Fruit fly (Drosophila melanogaster): Measurements from ENCODE around the gene CG14818.

CG14818 gene

DNA sequence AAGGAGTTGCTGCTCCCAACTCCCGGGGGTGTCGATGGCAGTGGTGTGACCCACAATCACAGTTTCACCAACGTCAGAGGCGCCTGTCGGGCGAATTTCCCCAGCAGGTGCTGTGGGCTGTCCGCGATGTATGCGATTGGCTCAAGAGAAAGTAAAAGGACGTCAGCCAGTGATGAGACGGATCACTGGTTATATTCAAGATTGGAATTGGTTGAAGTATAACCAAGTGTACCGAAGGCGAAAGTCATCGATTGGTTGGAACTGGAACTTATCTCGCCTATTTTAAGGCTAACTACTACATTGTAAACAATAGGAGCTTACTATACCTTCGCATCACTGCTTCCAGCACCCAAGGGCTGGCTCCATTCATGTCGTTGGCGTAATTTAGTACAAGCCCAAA lies 23.5 kb upstream of the CG14818 start, which contains the start of gene CG32801:
Gene CG32801, minus strand, starts transcription at position 101 of the 400 bp plus-strand sequence.
- TF ChIP-seq dl (GFP tag; optimal IDR thresholded peaks at IDR 0.05; ENCODE audit: insufficient read depth in 1 of 2, partially characterized antibody in 2 of 2) (no peak), sage (GFP tag; optimal IDR thresholded peaks at IDR 0.05) (no peak), woc (GFP tag; optimal IDR thresholded peaks at IDR 0.05) (no peak), fru (GFP tag; optimal IDR thresholded peaks at IDR 0.05) (no peak), pan (optimal IDR thresholded peaks at IDR 0.05) (no peak), Abd-B (GFP tag; optimal IDR thresholded peaks at IDR 0.05) (no peak), Myc (optimal IDR thresholded peaks at IDR 0.05) (no peak), CG9705 (GFP tag; optimal IDR thresholded peaks at IDR 0.05) (no peak), CG32264 (GFP tag; optimal IDR thresholded peaks at IDR 0.05) (no peak), sv (GFP tag; optimal IDR thresholded peaks at IDR 0.05) (no peak), lola (GFP tag; optimal IDR thresholded peaks at IDR 0.05) (no peak), Vsx2 (GFP tag; optimal IDR thresholded peaks at IDR 0.05; ENCODE audit: partially characterized antibody) (no peak), ey (GFP tag; optimal IDR thresholded peaks at IDR 0.05) (no peak), jim (GFP tag; optimal IDR thresholded peaks at IDR 0.05) (no peak), brk (GFP tag; optimal IDR thresholded peaks at IDR 0.05) (no peak)

DNA sequence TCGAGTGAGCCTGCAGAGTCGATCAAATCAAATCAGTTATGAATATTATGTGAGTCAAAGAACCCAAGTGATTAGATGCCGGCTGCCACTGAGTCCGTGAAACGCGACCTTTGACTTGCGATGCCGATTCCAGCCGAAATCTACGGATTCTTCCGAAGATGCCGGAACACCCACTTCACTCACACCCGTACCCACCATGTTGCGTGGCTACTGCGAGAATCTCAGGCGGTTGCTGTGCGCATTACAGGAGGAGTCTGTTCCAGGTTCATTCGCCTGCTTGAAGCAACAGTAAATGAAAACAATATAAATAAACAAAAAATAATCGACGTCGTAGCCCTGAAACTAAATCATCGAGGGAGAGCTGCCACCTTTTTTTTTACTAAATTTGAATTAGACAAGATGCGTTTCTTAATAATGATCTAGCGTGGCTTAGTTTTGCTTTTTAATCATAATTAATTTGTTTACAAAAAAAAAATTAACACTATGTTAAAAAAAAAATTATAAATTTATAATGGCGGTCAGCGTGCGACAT lies 22.1 kb upstream of the CG14818 start, which contains the start of gene Ldaf1:
Gene Ldaf1, minus strand, starts transcription at position 307 of the 532 bp plus-strand sequence.
- TF ChIP-seq Rel (GFP tag; optimal IDR thresholded peaks at IDR 0.05) (no peak), Rel (tag; optimal IDR thresholded peaks at IDR 0.05) (peak; percentile 24), Sp1 (GFP tag; optimal IDR thresholded peaks at IDR 0.05) (peak; percentile 20), pan (optimal IDR thresholded peaks at IDR 0.05) (no peak)

DNA sequence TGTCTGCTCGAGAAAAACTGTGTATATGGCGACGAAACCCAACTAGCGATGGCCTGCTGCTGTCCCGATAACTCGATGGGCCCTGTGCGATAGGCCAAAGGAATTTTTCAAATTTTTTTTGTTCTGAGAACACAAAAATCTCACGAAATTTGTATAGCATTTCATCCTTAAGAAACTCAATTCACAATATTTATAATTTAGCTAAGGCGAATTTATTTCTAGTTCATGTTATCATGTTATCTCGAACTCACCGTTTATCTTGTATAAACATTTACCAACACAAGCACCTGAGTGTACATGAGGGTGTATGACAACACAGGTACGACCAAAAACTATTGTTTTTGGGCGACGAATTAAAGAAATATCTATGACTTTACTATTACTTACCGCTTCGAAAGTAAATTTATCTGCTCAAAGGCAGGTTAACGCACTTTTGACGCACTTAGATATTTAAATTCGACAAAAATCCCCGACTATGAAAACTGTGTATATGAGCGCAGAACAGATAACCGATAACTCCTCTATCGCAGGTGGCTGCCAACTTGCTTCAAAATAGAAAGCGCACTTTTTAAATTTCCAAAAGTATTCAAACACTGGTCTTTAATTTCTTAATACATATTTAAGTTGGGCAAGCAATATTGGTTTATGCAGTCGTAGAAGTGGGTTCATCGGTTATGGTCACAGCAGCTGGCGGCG lies 20.7 kb upstream of the CG14818 start, which contains the start of gene arm:
Gene arm, minus strand, starts transcription at position 524 of the 696 bp plus-strand sequence.
- no peak for TF ChIP-seq sage (GFP tag; optimal IDR thresholded peaks at IDR 0.05)
- no peak for TF ChIP-seq Dfd (GFP tag; optimal IDR thresholded peaks at IDR 0.05)
- no peak for TF ChIP-seq CG9705 (GFP tag; optimal IDR thresholded peaks at IDR 0.05)
- peak in 1 of 2 experiments; percentile 19 for TF ChIP-seq foxo (GFP tag; optimal IDR thresholded peaks at IDR 0.05)
- no peak for TF ChIP-seq Myc (optimal IDR thresholded peaks at IDR 0.05)
- no peak for TF ChIP-seq fru (GFP tag; optimal IDR thresholded peaks at IDR 0.05)
- no peak for TF ChIP-seq Abd-B (GFP tag; optimal IDR thresholded peaks at IDR 0.05)
- TF ChIP-seq Vsx2 (GFP tag; optimal IDR thresholded peaks at IDR 0.05; ENCODE audit: partially characterized antibody) = no peak
- peak; percentile 47 for TF ChIP-seq rgr (GFP tag; optimal IDR thresholded peaks at IDR 0.05)
- peak; percentile 8 for TF ChIP-seq h (GFP tag; optimal IDR thresholded peaks at IDR 0.05)
- TF ChIP-seq Jra (GFP tag; optimal IDR thresholded peaks at IDR 0.05) = peak; percentile 41
- no peak for TF ChIP-seq brk (GFP tag; optimal IDR thresholded peaks at IDR 0.05)
- TF ChIP-seq Dif (GFP tag; optimal IDR thresholded peaks at IDR 0.05; ENCODE audit: partially characterized antibody) = no peak
- TF ChIP-seq Rel (GFP tag; optimal IDR thresholded peaks at IDR 0.05) = no peak
- TF ChIP-seq Rel (tag; optimal IDR thresholded peaks at IDR 0.05) = peak; percentile 98
- no peak for TF ChIP-seq dl (GFP tag; optimal IDR thresholded peaks at IDR 0.05; ENCODE audit: insufficient read depth in 1 of 2, partially characterized antibody in 2 of 2)
- no peak for TF ChIP-seq tai (GFP tag; optimal IDR thresholded peaks at IDR 0.05)
- TF ChIP-seq psq (GFP tag; optimal IDR thresholded peaks at IDR 0.05) = peak; percentile 1
- TF ChIP-seq N (GFP tag; optimal IDR thresholded peaks at IDR 0.05) = no peak
- TF ChIP-seq Hr78 (GFP tag; optimal IDR thresholded peaks at IDR 0.05) = no peak
- TF ChIP-seq ey (GFP tag; optimal IDR thresholded peaks at IDR 0.05) = peak; percentile 37
- TF ChIP-seq Hnf4 (GFP tag; optimal IDR thresholded peaks at IDR 0.05) = peak; percentile 2
- no peak for TF ChIP-seq OdsH (GFP tag; optimal IDR thresholded peaks at IDR 0.05)
- no peak for TF ChIP-seq CrebA (GFP tag; optimal IDR thresholded peaks at IDR 0.05; ENCODE audit: borderline replicate concordance)
- no peak for TF ChIP-seq Hr83 (GFP tag; optimal IDR thresholded peaks at IDR 0.05; ENCODE audit: poor library complexity, severe bottlenecking)
- no peak for TF ChIP-seq Mio (GFP tag; optimal IDR thresholded peaks at IDR 0.05)
- TF ChIP-seq br (GFP tag; optimal IDR thresholded peaks at IDR 0.05) = peak; percentile 14
- TF ChIP-seq HLH106 (tag; optimal IDR thresholded peaks at IDR 0.05) = peak; percentile 15
- TF ChIP-seq pan (optimal IDR thresholded peaks at IDR 0.05) = no peak
- no peak for TF ChIP-seq jim (GFP tag; optimal IDR thresholded peaks at IDR 0.05)

Measured in whole organism, wandering third instar larva.